Fruit fly (Drosophila melanogaster) whole organism, wandering third instar larva: Measurements from ENCODE around the gene CG15412.

Experiments used
- CG32264 ChIP-seq: fragments of 200-800 bp; sonication (Bioruptor generic); optimal IDR thresholded peaks from 2 replicates; lab custom pipeline; 2016; ENCODE audit warnings: missing biosample characterization, missing genetic modification characterization
- CG9705 ChIP-seq: fragments of 200-800 bp; sonication (Bioruptor generic); optimal IDR thresholded peaks from 2 replicates; lab custom pipeline; 2018; ENCODE audit warnings: missing biosample characterization, mild to moderate bottlenecking, missing genetic modification characterization
- CrebA ChIP-seq: fragments of 200-800 bp; sonication (Bioruptor generic); optimal IDR thresholded peaks from 2 replicates; lab custom pipeline; 2016; ENCODE audit warnings: missing biosample characterization, mild to moderate bottlenecking, missing genetic modification characterization, borderline replicate concordance
- Dfd ChIP-seq: fragments of >200 bp; optimal IDR thresholded peaks from 2 replicates; lab custom pipeline; 2017; ENCODE audit warnings: missing biosample characterization, missing genetic modification characterization
- Dif ChIP-seq: fragments of 200-275, 200-300 bp; sonication (Bioruptor generic); optimal IDR thresholded peaks from 2 replicates; lab custom pipeline; 2018; ENCODE audit warnings: missing biosample characterization, missing genetic modification characterization; ENCODE audit not compliant: partially characterized antibody
- GATAd ChIP-seq: sonication (Bioruptor generic); optimal IDR thresholded peaks from 2 replicates; lab custom pipeline; 2016; ENCODE audit warnings: missing biosample characterization, missing genetic modification characterization
- HLH106 ChIP-seq: fragments of 200-800 bp; optimal IDR thresholded peaks from 3 replicates; lab custom pipeline; 2019; ENCODE audit warnings: missing biosample characterization, mild to moderate bottlenecking, missing genetic modification characterization, moderate library complexity
- Hnf4 ChIP-seq: fragments of 200-800 bp; sonication (Bioruptor generic); optimal IDR thresholded peaks from 2 replicates; lab custom pipeline; 2016; ENCODE audit warnings: missing biosample characterization, mild to moderate bottlenecking, missing genetic modification characterization
- Hr78 ChIP-seq: fragments of >200 bp; optimal IDR thresholded peaks from 2 replicates; lab custom pipeline; 2017; ENCODE audit warnings: missing biosample characterization, missing genetic modification characterization
- Hr83 ChIP-seq: fragments of 200-300 bp; sonication (Bioruptor generic); optimal IDR thresholded peaks from 2 replicates; lab custom pipeline; 2016; ENCODE audit warnings: missing biosample characterization, mild to moderate bottlenecking, missing genetic modification characterization, moderate library complexity; ENCODE audit not compliant: poor library complexity, severe bottlenecking
- Jra ChIP-seq: sonication (Bioruptor generic); optimal IDR thresholded peaks from 2 replicates; lab custom pipeline; 2016; ENCODE audit warnings: missing biosample characterization, missing genetic modification characterization
- Mio ChIP-seq: sonication (Bioruptor generic); optimal IDR thresholded peaks from 2 replicates; lab custom pipeline; 2016; ENCODE audit warnings: missing biosample characterization, missing genetic modification characterization
- Myc ChIP-seq: fragments of >200 bp; optimal IDR thresholded peaks from 2 replicates; lab custom pipeline; 2017
- OdsH ChIP-seq: fragments of 200-800 bp; sonication (Bioruptor generic); optimal IDR thresholded peaks from 2 replicates; lab custom pipeline; 2016; ENCODE audit warnings: missing biosample characterization, mild to moderate bottlenecking, missing genetic modification characterization
- Rel ChIP-seq, 2 experiments: fragments of 200-800 bp; sonication (Bioruptor generic) in 1 of 2; optimal IDR thresholded peaks; 2 replicates in 1 of 2; 3 replicates in 1 of 2; lab custom pipeline; 2016 to 2019; ENCODE audit warnings: mild to moderate bottlenecking in 2 of 2, missing biosample characterization in 2 of 2, missing genetic modification characterization in 2 of 2, moderate library complexity in 1 of 2
- Sp1 ChIP-seq: fragments of 200-800 bp; sonication (Bioruptor generic); optimal IDR thresholded peaks from 3 replicates; lab custom pipeline; 2019; ENCODE audit warnings: missing biosample characterization, mild to moderate bottlenecking, missing genetic modification characterization, moderate library complexity
- Vsx2 ChIP-seq: fragments of 200-300, 225-300 bp; sonication (Bioruptor generic); optimal IDR thresholded peaks from 2 replicates; lab custom pipeline; 2018; ENCODE audit warnings: missing biosample characterization, missing genetic modification characterization; ENCODE audit not compliant: partially characterized antibody
- br ChIP-seq: fragments of 200-800 bp; sonication (Bioruptor generic); optimal IDR thresholded peaks from 2 replicates; lab custom pipeline; 2016; ENCODE audit warnings: missing biosample characterization, missing genetic modification characterization
- brk ChIP-seq: fragments of 200-800 bp; sonication (Bioruptor generic); optimal IDR thresholded peaks from 2 replicates; lab custom pipeline; 2016; ENCODE audit warnings: missing biosample characterization, mild to moderate bottlenecking, missing genetic modification characterization
- dl ChIP-seq, 2 experiments: fragments of 175-275, 200-275 bp in 1 of 2; fragments of 200-275 bp in 1 of 2; sonication (Bioruptor generic); optimal IDR thresholded peaks; lab custom pipeline; 2018; ENCODE audit warnings: mild to moderate bottlenecking in 2 of 2, missing biosample characterization in 2 of 2, missing genetic modification characterization in 2 of 2, moderate library complexity in 2 of 2; ENCODE audit not compliant: partially characterized antibody in 2 of 2, insufficient read depth in 1 of 2
- dmrt93B ChIP-seq: fragments of 200-800 bp; sonication (Bioruptor generic); optimal IDR thresholded peaks from 2 replicates; lab custom pipeline; 2018; ENCODE audit warnings: missing biosample characterization, mild to moderate bottlenecking, missing genetic modification characterization
- dsf ChIP-seq: sonication (Bioruptor generic); optimal IDR thresholded peaks from 2 replicates; lab custom pipeline; 2016; ENCODE audit warnings: missing biosample characterization, missing genetic modification characterization, borderline replicate concordance
- ey ChIP-seq: fragments of 200-800 bp; sonication (Bioruptor generic); optimal IDR thresholded peaks from 2 replicates; lab custom pipeline; 2016; ENCODE audit warnings: missing biosample characterization, missing genetic modification characterization
- foxo ChIP-seq, 2 experiments: fragments of 200-800 bp; sonication (Bioruptor generic); optimal IDR thresholded peaks; 2 replicates in 1 of 2; 3 replicates in 1 of 2; lab custom pipeline; 2016 to 2017; ENCODE audit warnings: missing biosample characterization in 2 of 2, missing genetic modification characterization in 2 of 2
- fru ChIP-seq: fragments of 200-800 bp; sonication (Bioruptor generic); optimal IDR thresholded peaks from 3 replicates; lab custom pipeline; 2016; ENCODE audit warnings: missing biosample characterization, mild to moderate bottlenecking, missing genetic modification characterization
- h ChIP-seq: fragments of 200-800 bp; sonication (Bioruptor generic); optimal IDR thresholded peaks from 3 replicates; lab custom pipeline; 2016; ENCODE audit warnings: missing biosample characterization, mild to moderate bottlenecking, missing genetic modification characterization
- jim ChIP-seq: fragments of 175-275, 200-325 bp; sonication (Bioruptor generic); optimal IDR thresholded peaks from 2 replicates; lab custom pipeline; 2016; ENCODE audit warnings: missing biosample characterization, mild to moderate bottlenecking, missing genetic modification characterization
- lola ChIP-seq: fragments of >200 bp; optimal IDR thresholded peaks from 2 replicates; lab custom pipeline; 2017; ENCODE audit warnings: missing biosample characterization, missing genetic modification characterization
- pan ChIP-seq: fragments of >200 bp; optimal IDR thresholded peaks from 2 replicates; lab custom pipeline; 2017
- psq ChIP-seq: fragments of 200-800 bp; sonication (Bioruptor generic); optimal IDR thresholded peaks from 3 replicates; lab custom pipeline; 2017; ENCODE audit warnings: missing biosample characterization, mild to moderate bottlenecking, missing genetic modification characterization, moderate library complexity
- rgr ChIP-seq: fragments of 200-800 bp; sonication (Bioruptor generic); optimal IDR thresholded peaks from 3 replicates; lab custom pipeline; 2016; ENCODE audit warnings: missing biosample characterization, mild to moderate bottlenecking, missing genetic modification characterization
- sage ChIP-seq: fragments of 200-800 bp; sonication (Bioruptor generic); optimal IDR thresholded peaks from 2 replicates; lab custom pipeline; 2016; ENCODE audit warnings: missing biosample characterization, mild to moderate bottlenecking, missing genetic modification characterization
- sv ChIP-seq: fragments of 200-800 bp; sonication (Bioruptor generic); optimal IDR thresholded peaks from 3 replicates; lab custom pipeline; 2016; ENCODE audit warnings: missing biosample characterization, missing genetic modification characterization
- tai ChIP-seq: sonication (Bioruptor generic); optimal IDR thresholded peaks from 2 replicates; lab custom pipeline; 2016; ENCODE audit warnings: missing biosample characterization, missing genetic modification characterization
- woc ChIP-seq: sonication (Bioruptor generic); optimal IDR thresholded peaks from 2 replicates; lab custom pipeline; 2016; ENCODE audit warnings: missing biosample characterization, mild to moderate bottlenecking, missing genetic modification characterization

Gene CG15412

dm6 chr2L:3353791-3354190 lies 21.7 kb downstream of the CG15412 start:
- TF ChIP-seq h (no peak), sage (no peak), sv (no peak), dl (GFP tag; optimal IDR thresholded peaks at IDR 0.05; lab: Kevin White, UChicago; ENCODE audit: insufficient read depth in 1 of 2, partially characterized antibody in 2 of 2) (no peak), Rel (GFP tag; optimal IDR thresholded peaks at IDR 0.05; lab: Kevin White, UChicago) (no peak), Rel (tag; optimal IDR thresholded peaks at IDR 0.05; lab: Kevin White, UChicago) (no peak), lola (GFP tag; lab: Kevin White, UChicago) (no peak), pan (lab: Kevin White, UChicago) (no peak), CrebA (no peak), Mio (GFP tag; lab: Kevin White, UChicago) (no peak), brk (no peak), Dfd (GFP tag; lab: Kevin White, UChicago) (no peak), Dif (GFP tag; lab: Kevin White, UChicago) (no peak), CG9705 (GFP tag; lab: Kevin White, UChicago) (no peak)

DNA sequence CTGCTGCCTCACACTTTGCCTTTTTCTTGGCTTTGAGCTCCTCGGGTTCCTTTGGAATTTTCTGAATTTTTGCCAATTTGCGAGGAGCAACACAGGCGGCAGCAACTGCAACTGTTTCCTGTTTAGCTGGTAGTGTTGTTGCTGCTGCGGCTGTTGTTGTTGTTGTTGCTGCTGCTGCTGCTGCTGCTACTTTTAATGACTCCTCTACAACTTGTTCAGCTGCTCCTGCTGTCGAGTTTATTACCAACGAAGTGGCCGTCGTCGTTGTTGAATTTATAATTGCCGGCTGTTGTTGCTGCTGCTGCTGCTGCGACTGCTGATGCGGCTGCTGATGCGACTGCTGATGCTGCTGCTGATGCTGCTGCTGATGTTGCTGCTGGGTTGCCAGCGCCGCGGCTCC lies 22.6 kb downstream of the CG15412 start:
- TF ChIP-seq psq (GFP tag; lab: Kevin White, UChicago): no peak
- TF ChIP-seq Dfd (GFP tag; lab: Kevin White, UChicago): peak; percentile 94

dm6 chr2L:3351575-3352219 lies 23.8 kb downstream of the CG15412 start:
- TF ChIP-seq Dif (GFP tag; lab: Kevin White, UChicago): no peak
- TF ChIP-seq woc (GFP tag; lab: Kevin White, UChicago): peak; percentile 38
- peak; percentile 21 for TF ChIP-seq OdsH
- TF ChIP-seq sage: no peak
- no peak for TF ChIP-seq Mio (GFP tag; lab: Kevin White, UChicago)
- TF ChIP-seq fru (GFP tag; lab: Kevin White, UChicago): peak; percentile 21
- peak; percentile 27 for TF ChIP-seq br

DNA sequence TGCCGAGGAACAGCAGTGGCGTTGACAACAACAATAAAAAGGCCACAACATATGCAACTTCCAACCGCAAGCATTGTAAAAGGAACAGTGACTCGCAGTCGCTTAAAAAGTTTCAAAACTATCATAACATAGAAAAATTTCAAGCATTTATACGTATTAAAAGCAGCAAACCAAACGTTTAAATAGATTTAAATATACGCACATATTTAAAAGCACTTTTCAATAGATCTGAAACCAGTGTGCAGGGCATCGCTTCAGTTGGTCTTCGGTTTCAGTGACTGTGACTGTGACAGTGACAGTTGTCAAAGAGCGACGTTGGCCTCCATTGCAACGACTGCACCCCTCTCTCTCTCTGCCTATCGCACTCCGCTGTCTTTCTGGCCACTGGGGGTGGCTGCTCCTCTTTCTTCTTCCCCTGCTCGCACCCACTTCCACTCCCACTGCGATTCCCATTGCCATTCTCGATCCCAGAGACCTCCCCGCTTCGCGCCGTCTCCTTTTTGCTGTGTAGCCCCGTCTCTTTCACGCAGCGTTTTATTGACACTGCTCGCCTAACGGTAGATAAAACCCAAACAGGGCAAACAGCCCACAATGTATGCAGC lies 27.3 kb downstream of the CG15412 start:
- TF ChIP-seq OdsH (peak; percentile 91), tai (peak; percentile 89), Sp1 (GFP tag; lab: Kevin White, UChicago) (peak; percentile 84), Myc (lab: Kevin White, UChicago) (no peak), foxo (GFP tag; optimal IDR thresholded peaks at IDR 0.05; lab: Kevin White, UChicago) (peak; percentile 52 to 81), dmrt93B (GFP tag; lab: Kevin White, UChicago) (peak; percentile 67), rgr (peak; percentile 85), Hnf4 (GFP tag; lab: Kevin White, UChicago) (peak; percentile 91), woc (GFP tag; lab: Kevin White, UChicago) (peak; percentile 70), CG32264 (GFP tag; lab: Kevin White, UChicago) (peak; percentile 74), brk (peak; percentile 76), CrebA (no peak), Jra (GFP tag; lab: Kevin White, UChicago) (peak; percentile 77), CG9705 (GFP tag; lab: Kevin White, UChicago) (peak; percentile 6), ey (GFP tag; lab: Kevin White, UChicago) (peak; percentile 78), Dif (GFP tag; lab: Kevin White, UChicago) (no peak), br (peak; percentile 88), h (peak; percentile 87), psq (GFP tag; lab: Kevin White, UChicago) (peak; percentile 85), jim (GFP tag; lab: Kevin White, UChicago) (no peak), fru (GFP tag; lab: Kevin White, UChicago) (peak; percentile 79), Mio (GFP tag; lab: Kevin White, UChicago) (peak; percentile 66), dl (GFP tag; optimal IDR thresholded peaks at IDR 0.05; lab: Kevin White, UChicago; ENCODE audit: insufficient read depth in 1 of 2, partially characterized antibody in 2 of 2) (no peak), Vsx2 (GFP tag; lab: Kevin White, UChicago) (no peak), Hr83 (GFP tag; lab: Kevin White, UChicago) (no peak), HLH106 (tag; lab: Kevin White, UChicago) (peak; percentile 82), Hr78 (GFP tag; lab: Kevin White, UChicago) (no peak), sage (peak; percentile 75), Dfd (GFP tag; lab: Kevin White, UChicago) (no peak), sv (peak; percentile 7), GATAd (GFP tag; lab: Kevin White, UChicago) (peak; percentile 63), Rel (GFP tag; optimal IDR thresholded peaks at IDR 0.05; lab: Kevin White, UChicago) (no peak), Rel (tag; optimal IDR thresholded peaks at IDR 0.05; lab: Kevin White, UChicago) (peak; percentile 23), lola (GFP tag; lab: Kevin White, UChicago) (no peak), dsf (GFP tag; lab: Kevin White, UChicago) (no peak)
